Comparison of ENCODE assay signal across 2 fruit fly cellular contexts in genomic region chr3R:20055809-20056208, dm6.
TF ChIP-seq lines count a peak whose summit lies in the region.

CG17193 (minus strand) TSS chr3R:20056097.

- TF ChIP-seq CTCF in whole organism, embryonic (GFP tag; optimal IDR thresholded peaks at IDR 0.05; lab: Kevin White, UChicago) = no peak

TF ChIP-seq in whole organism, adult, 20 proteins besides CTCF, POLR2A, EP300 and RAD21:
- TF ChIP-seq cic (GFP tag; optimal IDR thresholded peaks at IDR 0.05; lab: Kevin White, UChicago) (peak; percentile 10), Clk (GFP tag; optimal IDR thresholded peaks at IDR 0.05; lab: Kevin White, UChicago) (no peak)

TF ChIP-seq in whole organism, embryonic, 481 proteins besides CTCF, POLR2A, EP300 and RAD21:
- TF ChIP-seq eyg (GFP tag; optimal IDR thresholded peaks at IDR 0.05; lab: Kevin White, UChicago) = no peak
- TF ChIP-seq abd-A (tag; optimal IDR thresholded peaks at IDR 0.05; lab: Kevin White, UChicago) = peak; percentile 55
- TF ChIP-seq Med (GFP tag; lab: Kevin White, UChicago) = peak; percentile 67
- TF ChIP-seq Deaf1 (tag; optimal IDR thresholded peaks at IDR 0.05; lab: Kevin White, UChicago) = peak; percentile 50
- TF ChIP-seq Nf-YC (tag; optimal IDR thresholded peaks at IDR 0.05; lab: Kevin White, UChicago) = peak; percentile 80
- peak; percentile 31 for TF ChIP-seq scrt (GFP tag; optimal IDR thresholded peaks at IDR 0.05; lab: Kevin White, UChicago)
- TF ChIP-seq row (GFP tag; IDR thresholded peaks at IDR 0.05; lab: Robert Waterston, UW) = 0 out of 3 replicates have a peak, but pooled peaks have one; percentile 22
- TF ChIP-seq CG13894 (tag; optimal IDR thresholded peaks at IDR 0.05; lab: Kevin White, UChicago) = peak; percentile 75
- peak; percentile 7 for TF ChIP-seq Ets65A (GFP tag; lab: Kevin White, UChicago)
- TF ChIP-seq ci (GFP tag; IDR thresholded peaks at IDR 0.05; lab: Robert Waterston, UW) = no peak
